Worm (Caenorhabditis elegans): Measurements from ENCODE around the gene F14D7.8.

DNA sequence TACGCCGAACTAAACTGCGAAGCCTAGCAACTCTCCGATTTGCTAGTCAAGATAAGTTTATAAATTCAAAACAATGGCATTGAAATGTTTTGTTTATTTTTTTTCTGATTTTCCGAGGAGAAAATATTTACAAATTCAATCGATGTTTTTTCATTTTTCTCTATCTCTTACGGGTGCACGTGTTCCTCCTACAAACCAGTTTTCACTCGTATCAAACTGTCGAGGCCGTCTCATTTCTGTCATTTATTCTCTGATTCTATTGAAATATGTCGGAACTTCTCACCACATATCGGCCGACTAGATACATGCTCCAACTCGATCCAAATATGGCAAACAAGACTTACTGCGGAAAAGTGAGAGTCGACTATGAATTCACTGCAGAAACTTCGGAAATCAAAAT is 18.9 kb upstream of the F14D7.8 start, which contains the start of gene F47B8.8:
- TF ChIP-seq W03F9.2 (tag; optimal IDR thresholded peaks at IDR 0.05) (no peak), dao-5 (tag; optimal IDR thresholded peaks at IDR 0.05) (no peak)
